Fruit fly (Drosophila melanogaster): Measurements from ENCODE around the gene Oatp33Ea.

Gene Oatp33Ea

dm6 chr2L:12445743-12446142 is at the start of gene Oatp33Ea:
TSS of gene Oatp33Ea (minus strand) at chr2L:12445924.
- TF ChIP-seq noc (tag; optimal IDR thresholded peaks at IDR 0.05), result peak; percentile 21

DNA sequence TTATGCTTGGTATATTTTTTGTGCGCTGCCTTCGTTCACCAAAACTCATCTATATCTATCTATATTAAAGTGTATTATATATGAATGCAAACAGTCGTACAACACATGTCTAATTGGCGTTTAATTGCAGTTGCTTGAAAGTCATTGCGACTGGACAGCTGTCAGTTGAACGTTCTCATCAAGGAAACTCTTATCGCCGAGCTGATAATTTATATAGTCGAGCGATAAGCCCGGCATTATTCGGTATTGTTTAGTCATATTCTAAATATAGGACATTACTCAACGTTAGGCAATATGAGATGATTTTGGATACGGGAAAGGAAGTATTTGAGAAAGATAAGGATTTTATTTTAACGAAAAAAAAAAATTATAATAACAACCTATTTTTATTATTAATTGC is 49.5 kb upstream of the Oatp33Ea start:
- TF ChIP-seq noc (tag; optimal IDR thresholded peaks at IDR 0.05), result no peak

DNA sequence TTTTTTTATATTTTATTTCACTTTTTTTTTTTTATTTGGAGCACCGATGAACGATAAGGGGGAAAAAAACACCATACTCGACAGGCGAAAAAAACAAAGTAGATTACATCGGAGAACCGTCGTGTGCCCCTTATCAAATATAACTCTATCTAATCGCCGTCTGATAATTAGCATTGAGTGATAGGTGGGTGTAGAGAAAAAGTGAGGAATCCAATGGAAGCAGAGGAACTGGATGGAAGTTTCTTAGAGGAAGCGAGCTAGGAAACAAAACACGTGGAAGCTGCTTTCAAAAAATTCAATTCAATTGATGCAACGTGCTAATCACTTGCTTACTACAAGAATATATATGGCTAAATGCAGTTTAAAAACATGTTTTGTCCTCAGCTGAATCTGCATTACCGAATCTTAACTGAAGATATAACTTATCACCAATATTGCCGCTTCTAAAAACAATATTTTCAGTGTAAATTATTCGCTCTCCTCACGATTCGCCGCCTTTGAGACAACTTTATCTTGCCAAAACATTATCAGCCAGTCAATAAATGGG is 48.1 kb upstream of the Oatp33Ea start:
- peak; percentile 81 for TF ChIP-seq noc (tag; optimal IDR thresholded peaks at IDR 0.05)

dm6 chr2L:12493101-12493770 is 47.5 kb upstream of the Oatp33Ea start:
- no peak for TF ChIP-seq noc (tag; optimal IDR thresholded peaks at IDR 0.05)

DNA sequence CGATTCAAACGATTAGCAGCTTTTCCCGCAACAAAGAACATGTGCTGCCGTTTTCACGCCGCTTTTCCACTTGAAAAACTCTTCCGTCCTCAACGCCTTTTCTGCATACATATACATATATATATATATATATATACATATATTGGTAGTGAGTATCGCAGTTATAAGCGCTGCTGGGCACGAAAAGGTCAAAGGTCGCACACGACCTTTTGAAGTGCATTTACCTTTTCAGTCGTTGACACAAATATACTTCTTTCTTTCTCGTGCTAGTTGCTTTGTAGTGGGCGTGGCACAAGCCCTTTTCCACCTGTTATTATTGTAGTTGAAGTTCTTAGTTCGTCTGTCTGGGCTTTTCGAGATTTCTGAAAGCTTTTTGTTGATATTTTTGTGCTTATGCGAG is 43.7 kb upstream of the Oatp33Ea start:
- TF ChIP-seq noc (tag; optimal IDR thresholded peaks at IDR 0.05), result no peak

DNA sequence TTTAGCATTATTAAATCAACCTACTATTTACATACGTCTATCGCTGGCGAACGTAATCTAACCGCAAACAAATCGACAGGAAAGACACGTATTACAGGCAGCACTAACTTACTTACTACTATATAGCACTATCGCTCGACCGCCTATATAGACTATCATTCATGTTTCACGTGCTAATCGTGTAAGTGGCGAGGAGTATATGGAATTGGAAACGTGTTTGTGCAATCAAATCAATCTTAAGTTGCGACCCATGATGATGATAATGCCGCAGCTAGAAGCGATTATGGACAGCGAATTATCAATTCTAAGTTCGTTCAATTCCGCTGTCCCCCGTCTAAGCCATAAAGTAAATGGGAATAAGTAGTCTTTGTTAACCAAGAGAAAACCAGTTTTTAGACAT is 42.1 kb upstream of the Oatp33Ea start:
- TF ChIP-seq noc (tag; optimal IDR thresholded peaks at IDR 0.05), result no peak

- no peak for TF ChIP-seq noc (tag; optimal IDR thresholded peaks at IDR 0.05)
These were observed 41.6 kb upstream of the Oatp33Ea start for dm6 chr2L:12487311-12487710.

DNA sequence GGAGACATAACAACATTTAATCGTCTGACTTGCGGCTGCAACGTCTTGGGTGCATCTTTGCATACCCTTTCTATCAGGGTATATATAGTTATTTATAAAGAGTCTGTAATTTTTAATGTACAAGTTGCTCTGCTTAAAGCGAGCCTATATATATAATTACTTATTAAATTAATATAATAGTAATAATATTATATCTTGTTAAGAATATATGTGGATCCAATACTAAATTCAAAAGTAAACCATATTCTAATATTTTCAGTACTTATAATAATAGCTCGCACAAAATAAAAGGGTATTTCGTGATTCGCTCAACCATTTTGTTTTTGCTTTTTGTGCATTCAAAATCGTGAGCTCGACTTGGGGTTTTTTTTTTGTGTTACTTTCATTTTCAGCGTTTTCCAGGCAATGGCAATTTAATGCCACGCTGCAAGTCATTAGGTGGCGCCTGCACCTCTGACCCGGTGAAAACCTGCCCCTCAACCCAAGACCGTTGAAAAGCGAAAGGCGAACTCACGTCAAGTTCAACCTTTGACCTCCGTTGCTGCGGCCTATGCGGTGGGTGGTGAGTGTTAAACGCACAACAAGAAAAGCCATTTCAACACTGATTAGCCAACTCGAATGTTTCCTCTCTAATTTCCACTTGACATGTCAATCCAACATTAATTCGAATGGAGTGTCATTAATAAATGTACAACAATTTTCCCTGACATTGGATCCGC is 40.3 kb upstream of the Oatp33Ea start:
- no peak for TF ChIP-seq noc (tag; optimal IDR thresholded peaks at IDR 0.05)

DNA sequence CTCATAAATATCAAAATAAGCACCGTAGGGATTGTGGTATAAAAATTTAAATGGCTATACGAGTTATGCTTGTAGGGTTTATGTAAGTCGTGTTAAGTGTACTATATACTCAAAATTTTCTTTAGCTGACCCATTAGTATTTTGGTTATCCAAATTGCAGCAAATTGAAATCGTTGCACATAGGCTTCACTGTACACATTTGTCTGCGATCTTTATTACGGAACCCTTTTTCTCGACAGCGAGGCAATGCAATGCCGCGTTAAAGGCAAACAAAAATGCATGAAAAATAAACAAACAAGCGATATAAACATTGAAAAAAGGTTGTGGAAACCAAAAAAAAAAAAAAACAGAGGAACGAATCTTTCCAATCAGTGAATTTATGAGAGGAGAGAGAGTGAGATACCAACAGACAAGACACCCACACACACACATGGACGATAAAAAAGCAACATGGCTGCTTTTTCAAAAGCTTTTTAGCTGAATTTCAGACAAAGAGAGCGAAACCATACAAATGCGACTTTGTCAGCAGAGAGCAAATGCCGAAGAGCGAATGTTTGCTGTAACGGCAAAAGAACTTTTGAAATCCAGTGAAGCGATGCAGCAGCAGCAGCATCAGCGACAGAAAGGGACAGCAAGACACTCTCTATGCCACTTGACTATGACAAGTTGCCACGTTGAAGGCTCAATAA is 38.3 kb upstream of the Oatp33Ea start:
- TF ChIP-seq noc (tag; optimal IDR thresholded peaks at IDR 0.05), result peak; percentile 85

DNA sequence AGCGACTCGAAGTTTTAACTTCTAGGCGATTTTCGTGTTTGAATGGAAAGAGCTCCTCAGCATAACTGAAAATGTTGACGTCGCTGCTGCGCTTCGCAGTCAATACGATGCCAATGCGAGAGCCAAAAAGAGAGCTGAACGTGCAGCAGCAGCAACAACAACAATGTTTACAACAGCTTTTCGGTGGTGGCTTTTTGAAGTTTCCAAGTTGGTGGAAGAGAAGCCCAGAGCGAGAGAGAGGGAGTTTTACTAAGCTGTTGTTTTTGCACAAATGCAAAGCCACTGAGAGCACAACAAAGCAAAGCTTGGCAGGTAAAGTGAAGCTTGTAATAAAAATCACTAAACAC is 37.8 kb upstream of the Oatp33Ea start:
- TF ChIP-seq noc (tag; optimal IDR thresholded peaks at IDR 0.05), result no peak

- no peak for TF ChIP-seq noc (tag; optimal IDR thresholded peaks at IDR 0.05)
These were observed 37.1 kb upstream of the Oatp33Ea start for dm6 chr2L:12482723-12483342.

DNA sequence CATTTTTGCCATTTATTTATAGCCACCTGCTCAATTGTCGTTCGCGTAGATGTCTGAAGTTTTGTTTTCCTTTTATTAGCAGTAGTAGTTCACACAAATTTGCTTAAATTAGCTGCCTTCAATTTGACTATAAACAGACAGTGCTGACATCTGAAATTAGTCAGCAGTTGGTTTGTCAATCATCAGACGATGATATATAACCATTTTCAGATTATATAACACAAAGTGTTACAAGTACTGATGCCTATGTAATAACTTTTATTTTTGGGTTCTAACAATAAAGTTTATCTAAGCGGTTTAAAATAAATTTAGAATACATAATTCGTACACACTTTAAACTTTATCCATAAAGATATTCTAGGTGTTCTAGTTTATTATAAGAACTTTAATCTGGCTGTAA is 36.0 kb upstream of the Oatp33Ea start:
- TF ChIP-seq noc (tag; optimal IDR thresholded peaks at IDR 0.05), result no peak

dm6 chr2L:12480846-12481245 is 35.1 kb upstream of the Oatp33Ea start:
- no peak for TF ChIP-seq noc (tag; optimal IDR thresholded peaks at IDR 0.05)

dm6 chr2L:12479994-12480393 is 34.3 kb upstream of the Oatp33Ea start:
- TF ChIP-seq noc (tag; optimal IDR thresholded peaks at IDR 0.05), result no peak

DNA sequence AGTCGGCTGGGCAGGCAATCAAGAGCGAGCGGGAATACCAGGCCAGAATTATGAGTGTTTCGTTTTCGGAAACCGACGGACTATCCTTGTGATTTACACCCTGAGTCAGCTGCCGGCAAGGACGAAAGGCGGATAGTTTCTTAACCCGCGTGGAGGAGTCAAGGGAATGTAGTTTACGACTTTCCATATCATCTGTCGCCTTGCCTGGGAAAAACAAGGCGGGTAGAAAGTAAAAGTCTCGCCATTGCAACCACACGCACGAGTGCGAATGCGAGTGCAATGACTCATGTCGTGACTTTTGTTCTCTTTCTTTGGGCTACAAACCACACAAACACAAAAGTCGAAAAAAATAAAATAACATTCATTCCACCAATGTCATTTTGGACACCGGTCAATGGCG is 32.8 kb upstream of the Oatp33Ea start:
- TF ChIP-seq noc (tag; optimal IDR thresholded peaks at IDR 0.05), result no peak

DNA sequence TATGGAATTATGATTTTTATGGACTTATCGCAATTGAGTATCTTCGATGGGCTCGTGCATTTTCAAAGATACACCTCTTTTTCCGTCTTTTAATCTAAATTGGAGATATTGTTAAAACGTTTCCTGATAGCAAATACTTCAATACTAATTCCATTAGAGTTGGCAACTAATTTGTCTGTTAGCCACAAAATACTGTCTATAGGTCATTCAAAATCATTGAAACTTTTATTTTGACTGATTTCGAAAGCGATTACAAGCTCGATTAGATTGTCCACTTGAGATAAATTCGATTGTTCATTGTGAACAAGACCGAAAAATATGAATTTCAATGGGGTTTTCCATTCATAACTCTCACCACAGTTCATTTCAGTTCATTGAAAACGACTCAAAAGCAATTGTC is 30.4 kb upstream of the Oatp33Ea start:
- TF ChIP-seq noc (tag; optimal IDR thresholded peaks at IDR 0.05), result no peak

Measured in whole organism, larva.